Worm (Caenorhabditis elegans) whole organism, L2 larva: ENCODE data around the gene cex-2.
A peak's percentile ranks its signal among the peaks of the same experiment; 100 is the strongest.

Experiments used
- C34F6.9 ChIP-seq: fragments of 150-350 bp; optimal IDR thresholded peaks from 2 replicates; lab custom pipeline; 2014; ENCODE audit warnings: missing biosample characterization, missing genetic modification characterization
- R02D3.7 ChIP-seq: fragments of 150-350 bp; optimal IDR thresholded peaks from 2 replicates; lab custom pipeline; 2014; ENCODE audit warnings: missing biosample characterization, missing genetic modification characterization
- Y55F3AM.14 ChIP-seq: fragments of 200-800 bp; sonication (Bioruptor generic); optimal IDR thresholded peaks from 2 replicates; lab custom pipeline; 2018; ENCODE audit warnings: mild to moderate bottlenecking, missing genetic modification characterization, missing compliant biosample characterization
- ZK546.5 ChIP-seq: sonication (generic microtip); optimal IDR thresholded peaks from 2 replicates; lab custom pipeline; 2017; ENCODE audit warnings: missing biosample characterization, missing genetic modification characterization
- aly-2 ChIP-seq: fragments of 150-350 bp; optimal IDR thresholded peaks from 2 replicates; lab custom pipeline; 2014; ENCODE audit warnings: missing biosample characterization, missing genetic modification characterization
- ama-1 ChIP-seq: fragments of 150-350 bp; optimal IDR thresholded peaks from 2 replicates; lab custom pipeline; 2018; ENCODE audit warnings: inconsistent platforms
- ceh-16 ChIP-seq: fragments of 150-350 bp; optimal IDR thresholded peaks from 2 replicates; lab custom pipeline; 2014; ENCODE audit warnings: missing biosample characterization, missing genetic modification characterization
- ceh-82 ChIP-seq: fragments of 150-350 bp; optimal IDR thresholded peaks from 2 replicates; lab custom pipeline; 2014; ENCODE audit warnings: missing biosample characterization, missing genetic modification characterization
- crh-2 ChIP-seq: sonication (generic microtip); optimal IDR thresholded peaks from 2 replicates; lab custom pipeline; 2017; ENCODE audit warnings: missing biosample characterization, missing genetic modification characterization
- egl-27 ChIP-seq: sonication (generic microtip); optimal IDR thresholded peaks from 3 replicates; lab custom pipeline; 2017; ENCODE audit warnings: missing biosample characterization, missing genetic modification reagents, missing genetic modification characterization
- elt-1 ChIP-seq: fragments of 150-350 bp; optimal IDR thresholded peaks from 2 replicates; lab custom pipeline; 2014; ENCODE audit warnings: missing biosample characterization, missing genetic modification characterization
- fos-1 ChIP-seq: fragments of 150-350 bp; optimal IDR thresholded peaks from 2 replicates; lab custom pipeline; 2014; ENCODE audit warnings: missing biosample characterization, missing genetic modification characterization
- gmeb-1 ChIP-seq: fragments of 150-350 bp; optimal IDR thresholded peaks from 2 replicates; lab custom pipeline; 2014; ENCODE audit warnings: missing biosample characterization, missing genetic modification characterization
- lin-13 ChIP-seq: fragments of 150-350 bp; optimal IDR thresholded peaks from 2 replicates; lab custom pipeline; 2014; ENCODE audit warnings: missing biosample characterization, missing genetic modification reagents, missing genetic modification characterization
- lin-39 ChIP-seq: fragments of 150-350 bp; optimal IDR thresholded peaks from 2 replicates; lab custom pipeline; 2014; ENCODE audit warnings: missing biosample characterization, missing genetic modification reagents, missing genetic modification characterization
- lsy-2 ChIP-seq, 2 experiments: fragments of 150-350 bp in 1 of 2; sonication (generic microtip) in 1 of 2; optimal IDR thresholded peaks; 2 replicates each; lab custom pipeline; 2014 to 2017; ENCODE audit warnings: missing biosample characterization in 2 of 2, missing genetic modification characterization in 2 of 2
- mbf-1 ChIP-seq: sonication (generic microtip); optimal IDR thresholded peaks from 2 replicates; lab custom pipeline; 2017; ENCODE audit warnings: missing biosample characterization, missing genetic modification characterization
- mdl-1 ChIP-seq, 2 experiments: fragments of 150-350 bp in 1 of 2; sonication (generic microtip) in 1 of 2; optimal IDR thresholded peaks; 2 replicates each; lab custom pipeline; 2017; ENCODE audit warnings: missing biosample characterization in 2 of 2, missing genetic modification characterization in 2 of 2
- nhr-11 ChIP-seq: fragments of 150-350 bp; optimal IDR thresholded peaks from 2 replicates; lab custom pipeline; 2014; ENCODE audit warnings: missing biosample characterization, missing genetic modification characterization
- nhr-12 ChIP-seq: fragments of 150-350 bp; optimal IDR thresholded peaks from 2 replicates; lab custom pipeline; 2014; ENCODE audit warnings: missing biosample characterization, missing genetic modification characterization
- nhr-129 ChIP-seq: fragments of 150-350 bp; optimal IDR thresholded peaks from 2 replicates; lab custom pipeline; 2014; ENCODE audit warnings: missing biosample characterization, missing genetic modification characterization
- nhr-23 ChIP-seq: fragments of 150-350 bp; optimal IDR thresholded peaks from 2 replicates; lab custom pipeline; 2014; ENCODE audit warnings: missing biosample characterization, missing genetic modification reagents, missing genetic modification characterization
- nhr-237 ChIP-seq: fragments of 150-350 bp; optimal IDR thresholded peaks from 2 replicates; lab custom pipeline; 2014; ENCODE audit warnings: missing biosample characterization, missing genetic modification characterization
- nhr-25 ChIP-seq: fragments of 150-350 bp; sonication (generic microtip); optimal IDR thresholded peaks from 3 replicates; lab custom pipeline; 2014; ENCODE audit warnings: missing biosample characterization, missing genetic modification characterization
- nhr-77 ChIP-seq: fragments of 150-350 bp; optimal IDR thresholded peaks from 2 replicates; lab custom pipeline; 2014; ENCODE audit warnings: missing biosample characterization, missing genetic modification characterization
- peb-1 ChIP-seq: fragments of 150-350 bp; optimal IDR thresholded peaks from 2 replicates; lab custom pipeline; 2014; ENCODE audit warnings: missing biosample characterization, missing genetic modification characterization
- sem-4 ChIP-seq: fragments of 150-350 bp; optimal IDR thresholded peaks from 2 replicates; lab custom pipeline; 2014; ENCODE audit warnings: missing biosample characterization, missing genetic modification reagents, missing genetic modification characterization
- sma-3 ChIP-seq: sonication (generic microtip); optimal IDR thresholded peaks from 2 replicates; lab custom pipeline; 2016; ENCODE audit warnings: missing genetic modification reagents, missing genetic modification characterization, missing compliant biosample characterization
- sma-9 ChIP-seq, 2 experiments: fragments of 150-350 bp in 1 of 2; sonication (generic microtip) in 1 of 2; optimal IDR thresholded peaks; 2 replicates each; lab custom pipeline; 2014 to 2016; ENCODE audit warnings: missing genetic modification characterization in 2 of 2, mild to moderate bottlenecking in 1 of 2, missing biosample characterization in 1 of 2, missing compliant biosample characterization in 1 of 2, missing genetic modification reagents in 1 of 2, moderate library complexity in 1 of 2
- unc-55 ChIP-seq: fragments of 150-350 bp; sonication (generic microtip); optimal IDR thresholded peaks from 3 replicates; lab custom pipeline; 2014; ENCODE audit warnings: missing biosample characterization, missing genetic modification reagents, missing genetic modification characterization
- unc-62 ChIP-seq: fragments of 150-350 bp; optimal IDR thresholded peaks from 2 replicates; lab custom pipeline; 2014; ENCODE audit warnings: missing biosample characterization, missing genetic modification reagents, missing genetic modification characterization
- zag-1 ChIP-seq: fragments of 150-350 bp; optimal IDR thresholded peaks from 2 replicates; lab custom pipeline; 2014; ENCODE audit warnings: missing biosample characterization, missing genetic modification characterization
- ztf-1 ChIP-seq: fragments of 200-800 bp; sonication (Bioruptor generic); conservative IDR thresholded peaks from 2 replicates; pipeline ENCODE4 v1.3.6; 2022; ENCODE audit warnings: missing genetic modification characterization, missing compliant biosample characterization
- ztf-11 ChIP-seq: sonication (generic microtip); optimal IDR thresholded peaks from 2 replicates; lab custom pipeline; 2017; ENCODE audit warnings: missing biosample characterization, missing genetic modification characterization

cex-2 gene

ce11 chrII:7866081-7866480 is 30.9 kb upstream of the cex-2 start:
- TF ChIP-seq nhr-25 (peak; percentile 40), nhr-237 (tag; lab: Kevin White, UChicago) (no peak), nhr-23 (no peak)

- no peak for TF ChIP-seq sma-9 (GFP tag; optimal IDR thresholded peaks at IDR 0.05; lab: Kevin White, UChicago)
- TF ChIP-seq sma-9 (tag; optimal IDR thresholded peaks at IDR 0.05; lab: Kevin White, UChicago) = no peak
- TF ChIP-seq peb-1 = no peak
- no peak for TF ChIP-seq sem-4 (tag; lab: Kevin White, UChicago)
- no peak for TF ChIP-seq ztf-11 (tag; lab: Kevin White, UChicago)
- TF ChIP-seq mbf-1 (tag; lab: Kevin White, UChicago) = no peak
- no peak for TF ChIP-seq zag-1 (tag; lab: Kevin White, UChicago)
These were observed 29.7 kb upstream of the cex-2 start for ce11 chrII:7864892-7865291.

- TF ChIP-seq nhr-12 (tag; lab: Kevin White, UChicago) (no peak), crh-2 (tag; lab: Kevin White, UChicago) (peak; percentile 90), fos-1 (tag; lab: Kevin White, UChicago) (peak; percentile 5), gmeb-1 (peak; percentile 50), mbf-1 (tag; lab: Kevin White, UChicago) (no peak), nhr-129 (peak; percentile 59), elt-1 (no peak), unc-55 (GFP tag; lab: Kevin White, UChicago) (peak; percentile 45), mdl-1 (tag; optimal IDR thresholded peaks at IDR 0.05; lab: Kevin White, UChicago) (no peak), C34F6.9 (tag; lab: Kevin White, UChicago) (peak; percentile 55), lsy-2 (tag; optimal IDR thresholded peaks at IDR 0.05; lab: Kevin White, UChicago) (peak in 1 of 2 experiments; percentile 84)
These were observed 29.0 kb upstream of the cex-2 start, which contains the start of gene ostb-1 for ce11 chrII:7864207-7864606. TSS of gene ostb-1 (plus strand) at chrII:7864507.

- no peak for TF ChIP-seq gmeb-1
- no peak for TF ChIP-seq aly-2 (tag; lab: Kevin White, UChicago)
- no peak for TF ChIP-seq lin-39 (tag; lab: Kevin White, UChicago)
- no peak for TF ChIP-seq lsy-2 (tag; optimal IDR thresholded peaks at IDR 0.05; lab: Kevin White, UChicago)
- no peak for TF ChIP-seq sma-9 (GFP tag; optimal IDR thresholded peaks at IDR 0.05; lab: Kevin White, UChicago)
- TF ChIP-seq sma-9 (tag; optimal IDR thresholded peaks at IDR 0.05; lab: Kevin White, UChicago) = no peak
- TF ChIP-seq ceh-82 = no peak
- no peak for TF ChIP-seq R02D3.7 (tag; lab: Kevin White, UChicago)
- TF ChIP-seq ama-1 (lab: Kevin White, UChicago) = no peak
- TF ChIP-seq lin-13 (GFP tag; lab: Kevin White, UChicago) = no peak
- TF ChIP-seq crh-2 (tag; lab: Kevin White, UChicago) = no peak
- TF ChIP-seq nhr-12 (tag; lab: Kevin White, UChicago) = no peak
- no peak for TF ChIP-seq peb-1
- no peak for TF ChIP-seq nhr-11
- no peak for TF ChIP-seq nhr-25
- no peak for TF ChIP-seq unc-62 (GFP tag; lab: Kevin White, UChicago)
- TF ChIP-seq ZK546.5 = no peak
- TF ChIP-seq mdl-1 (tag; optimal IDR thresholded peaks at IDR 0.05; lab: Kevin White, UChicago) = no peak
These were observed 28.4 kb upstream of the cex-2 start for ce11 chrII:7863480-7864125.

- TF ChIP-seq lin-13 (GFP tag; lab: Kevin White, UChicago) (peak; percentile 58), C34F6.9 (tag; lab: Kevin White, UChicago) (peak; percentile 82), sem-4 (tag; lab: Kevin White, UChicago) (peak; percentile 4), ZK546.5 (no peak), peb-1 (no peak), fos-1 (tag; lab: Kevin White, UChicago) (peak; percentile 16), crh-2 (tag; lab: Kevin White, UChicago) (peak; percentile 69), egl-27 (tag; lab: Kevin White, UChicago) (no peak), ama-1 (lab: Kevin White, UChicago) (no peak), unc-55 (GFP tag; lab: Kevin White, UChicago) (peak; percentile 89), nhr-129 (peak; percentile 74), nhr-77 (tag; lab: Kevin White, UChicago) (no peak), sma-9 (GFP tag; optimal IDR thresholded peaks at IDR 0.05; lab: Kevin White, UChicago) (peak; percentile 41), sma-9 (tag; optimal IDR thresholded peaks at IDR 0.05; lab: Kevin White, UChicago) (no peak), sma-3 (GFP tag; lab: Kevin White, UChicago) (no peak), nhr-25 (no peak), Y55F3AM.14 (GFP tag; lab: Kevin White, UChicago) (no peak), ztf-1 (GFP tag; lab: Robert Waterston, UW) (no peak), gmeb-1 (peak; percentile 71), lsy-2 (tag; optimal IDR thresholded peaks at IDR 0.05; lab: Kevin White, UChicago) (peak in 1 of 2 experiments; percentile 79), ceh-16 (tag; lab: Kevin White, UChicago) (no peak)
These were observed 25.2 kb upstream of the cex-2 start, which contains the start of gene lin-5 for ce11 chrII:7860221-7860928. TSS of gene lin-5 (plus strand) at chrII:7860574.
